Worm (Caenorhabditis elegans) whole organism, dauer: ENCODE data around the gene sqt-3.

Experiments used
- unc-62 ChIP-seq: sonication (generic microtip); optimal IDR thresholded peaks from 2 replicates; lab custom pipeline; 2017; ENCODE audit warnings: missing biosample characterization, missing genetic modification reagents, missing genetic modification characterization

sqt-3 gene

DNA sequence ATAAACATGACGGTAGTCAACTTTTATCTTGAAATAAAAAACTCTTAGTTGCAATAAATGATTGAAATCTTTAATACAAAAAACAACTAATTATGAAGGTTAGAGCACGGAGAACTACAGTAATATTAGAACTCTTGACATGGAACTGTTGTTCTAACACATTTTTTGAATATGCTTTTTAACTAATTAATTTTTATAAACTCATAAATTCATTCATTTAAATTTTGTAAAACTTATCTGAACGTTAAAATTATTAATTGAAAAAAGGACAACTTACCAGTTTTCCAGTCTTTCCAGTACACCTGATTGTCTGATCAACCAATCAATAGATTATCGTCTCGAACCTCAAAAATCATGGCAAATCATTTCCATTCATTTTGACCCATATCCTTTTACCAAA lies at the start of gene sqt-3:
TSS of gene sqt-3 (plus strand) at position 301 of the 400 bp plus-strand sequence.
- TF ChIP-seq unc-62 (GFP tag; lab: Kevin White, UChicago) = no peak

- TF ChIP-seq unc-62 (GFP tag; lab: Kevin White, UChicago) = no peak
Measured at ce11 chrV:12303453-12304077, 49.0 kb upstream of the sqt-3 start.

DNA sequence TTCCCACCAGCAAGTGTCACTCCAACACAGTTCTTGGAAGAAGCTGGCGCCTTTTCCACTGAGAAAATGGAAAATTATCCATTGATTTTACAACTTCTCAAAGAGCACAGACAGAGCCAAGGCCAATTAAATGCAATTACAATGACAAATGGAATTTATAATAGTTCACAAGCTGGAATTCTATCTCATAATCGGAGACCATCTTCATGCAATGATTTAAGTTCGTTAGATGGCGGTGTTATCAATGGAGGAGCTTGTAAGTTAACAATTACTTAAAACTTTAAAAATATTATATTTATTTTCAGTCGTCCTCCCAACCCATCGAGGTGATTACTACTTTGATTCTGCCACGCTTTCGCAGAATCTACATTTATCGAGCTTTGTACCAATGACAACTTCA lies 46.9 kb upstream of the sqt-3 start:
- no peak for TF ChIP-seq unc-62 (GFP tag; lab: Kevin White, UChicago)

DNA sequence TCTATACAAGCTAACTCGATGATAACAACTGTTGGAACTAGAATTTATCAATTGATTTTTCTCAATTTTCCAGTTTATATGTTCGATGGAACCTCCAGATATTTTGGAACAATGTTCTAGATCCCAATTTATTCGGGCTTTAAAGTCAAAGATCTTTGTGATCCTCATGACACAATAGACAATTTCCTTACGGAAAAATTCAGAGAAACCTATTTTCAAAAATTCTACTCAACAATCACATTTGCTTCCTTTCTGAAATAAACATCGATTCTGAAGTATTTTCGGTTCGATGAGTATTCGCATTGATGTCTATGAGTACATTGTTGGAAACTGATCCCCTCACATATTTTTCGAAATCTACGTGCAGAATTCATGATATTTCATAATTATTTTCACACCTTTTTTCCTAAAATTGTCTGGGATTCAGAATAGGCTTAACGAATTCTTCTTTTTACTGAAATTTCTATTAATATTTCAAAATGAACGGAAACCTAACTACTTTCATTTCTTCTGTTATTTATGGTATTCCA lies 45.5 kb upstream of the sqt-3 start, which contains the start of gene srg-45:
TSS of gene srg-45 (plus strand) at position 480 of the 530 bp plus-strand sequence.
- TF ChIP-seq unc-62 (GFP tag; lab: Kevin White, UChicago) = no peak

DNA sequence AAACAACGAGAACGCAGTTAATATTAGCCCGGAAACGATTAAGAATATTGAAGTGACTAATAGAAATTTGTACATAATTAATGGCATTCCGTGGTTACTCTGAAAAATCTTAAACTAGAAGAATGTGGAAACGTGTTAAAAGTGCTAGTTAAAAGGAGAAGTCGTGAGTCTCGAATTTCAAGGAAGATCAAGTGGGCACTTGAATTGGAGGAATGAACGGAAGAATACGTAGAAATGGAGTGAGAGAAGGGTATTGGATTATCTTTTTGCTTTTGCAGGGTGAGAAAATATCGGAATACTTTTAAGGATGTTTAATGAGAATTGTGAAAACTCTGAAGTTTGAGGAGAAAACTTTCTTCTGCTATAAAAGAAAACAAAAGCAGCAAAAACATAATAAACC lies 42.3 kb upstream of the sqt-3 start, which contains the start of gene hpo-30:
TSS of gene hpo-30 (minus strand) at position 101 of the 400 bp plus-strand sequence.
- TF ChIP-seq unc-62 (GFP tag; lab: Kevin White, UChicago) = no peak

DNA sequence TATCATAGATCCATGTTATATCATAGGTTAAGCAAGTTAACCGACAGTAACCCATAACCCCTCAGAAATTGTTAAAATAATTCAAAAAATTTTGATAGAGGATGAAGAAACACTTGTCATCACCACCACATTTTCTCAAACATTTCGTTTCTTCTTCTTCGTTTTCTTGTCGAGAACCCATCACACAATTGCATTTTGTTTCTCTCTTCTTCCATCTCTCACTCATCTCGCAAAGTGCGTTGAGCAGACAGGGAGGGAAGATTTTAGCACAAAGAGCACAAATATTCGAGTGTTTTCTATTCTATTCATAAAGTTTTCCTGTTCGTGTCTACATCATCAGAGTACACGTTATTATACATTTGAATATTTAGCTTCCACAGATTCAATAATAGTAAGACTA lies 38.1 kb upstream of the sqt-3 start:
- TF ChIP-seq unc-62 (GFP tag; lab: Kevin White, UChicago) = no peak

ce11 chrV:12316076-12316475 lies 36.5 kb upstream of the sqt-3 start:
- TF ChIP-seq unc-62 (GFP tag; lab: Kevin White, UChicago) = no peak

ce11 chrV:12317080-12317479 lies 35.5 kb upstream of the sqt-3 start, which contains the start of gene R04F11.3:
R04F11.3 (minus strand) TSS chrV:12317180.
- TF ChIP-seq unc-62 (GFP tag; lab: Kevin White, UChicago) = no peak

DNA sequence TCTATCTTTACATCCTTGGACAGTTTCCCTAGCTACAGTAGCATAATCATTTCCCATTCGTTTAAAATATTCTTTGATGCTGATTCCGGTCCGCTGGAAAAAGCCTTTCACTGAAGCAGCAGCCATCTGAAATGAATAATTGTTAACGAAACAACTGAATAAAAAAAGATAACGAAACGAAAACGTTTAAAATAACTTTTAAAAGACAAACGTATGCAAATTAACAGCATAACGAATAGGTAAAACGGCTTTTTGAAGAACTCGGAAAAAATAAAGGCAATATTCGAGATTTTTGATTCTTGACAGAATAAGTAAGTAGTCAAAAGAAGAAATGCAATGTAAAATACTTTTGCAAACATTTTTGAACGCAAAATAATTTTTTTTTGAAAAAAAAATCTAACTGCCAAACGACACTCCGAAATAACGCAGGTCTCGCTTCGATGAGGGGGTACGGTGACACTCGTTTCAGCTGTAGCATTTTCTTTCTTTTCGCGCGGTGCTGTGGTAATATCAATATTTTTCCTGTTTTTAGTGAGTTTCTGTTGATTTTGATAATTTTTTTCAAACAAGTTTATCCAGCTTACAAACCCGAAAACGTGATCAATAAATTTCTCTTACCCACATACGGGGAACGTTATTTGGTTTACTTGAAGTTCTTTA lies 34.5 kb upstream of the sqt-3 start, which contains the start of the genes R04F11.5 and R04F11.2:
TSS of gene R04F11.5 (minus strand) at position 126 of the 660 bp plus-strand sequence.
TSS of gene R04F11.2 (plus strand) at position 488 of the 660 bp plus-strand sequence.
- no peak for TF ChIP-seq unc-62 (GFP tag; lab: Kevin White, UChicago)

DNA sequence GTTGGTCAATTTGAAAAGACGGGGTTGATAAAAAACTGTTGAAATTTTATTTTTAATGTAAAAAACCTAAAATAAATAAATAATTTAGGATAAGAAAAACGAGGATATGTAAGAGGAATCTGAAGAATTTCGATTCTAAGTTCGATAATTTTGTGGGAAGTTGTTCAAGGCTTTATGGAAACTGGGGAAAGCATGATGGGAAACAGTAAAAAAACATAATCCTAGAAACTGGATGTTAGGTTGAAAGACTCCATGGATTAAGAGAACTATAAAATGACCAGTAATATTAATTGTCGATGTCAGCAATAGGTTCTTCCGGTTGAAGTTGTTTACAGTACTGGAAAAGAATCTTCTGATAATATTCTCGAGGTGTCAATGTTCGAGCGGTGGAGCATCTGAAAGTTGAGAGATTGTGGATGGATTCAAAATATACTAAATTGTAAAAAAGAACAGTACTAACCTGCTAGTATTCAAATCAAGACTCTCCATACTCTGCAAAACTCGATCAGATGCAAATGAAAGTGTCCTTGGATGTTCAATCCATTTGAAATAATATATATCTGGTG lies 32.2 kb upstream of the sqt-3 start:
- TF ChIP-seq unc-62 (GFP tag; lab: Kevin White, UChicago) = no peak

ce11 chrV:12326638-12327037 lies 25.9 kb upstream of the sqt-3 start:
- TF ChIP-seq unc-62 (GFP tag; lab: Kevin White, UChicago) = no peak

ce11 chrV:12329173-12329572 lies 23.4 kb upstream of the sqt-3 start:
- no peak for TF ChIP-seq unc-62 (GFP tag; lab: Kevin White, UChicago)

DNA sequence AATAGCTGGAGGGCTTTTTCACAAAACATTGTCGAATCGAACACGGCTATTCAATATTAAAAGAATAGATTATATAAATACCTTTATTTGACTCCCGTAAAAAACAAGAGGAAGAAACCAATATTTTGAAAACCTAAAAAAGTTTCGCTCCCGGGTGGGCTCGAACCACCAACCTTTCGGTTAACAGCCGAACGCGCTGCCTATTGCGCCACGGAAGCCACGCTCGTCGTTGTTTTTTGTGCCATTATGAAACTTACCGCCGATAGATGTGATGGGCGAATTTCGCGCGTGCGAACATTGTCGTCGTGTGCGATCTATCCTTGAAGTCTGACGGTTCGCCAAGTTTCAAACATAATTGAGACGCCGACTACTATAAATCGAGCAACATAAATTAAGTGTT lies 20.7 kb upstream of the sqt-3 start:
- TF ChIP-seq unc-62 (GFP tag; lab: Kevin White, UChicago) = no peak

DNA sequence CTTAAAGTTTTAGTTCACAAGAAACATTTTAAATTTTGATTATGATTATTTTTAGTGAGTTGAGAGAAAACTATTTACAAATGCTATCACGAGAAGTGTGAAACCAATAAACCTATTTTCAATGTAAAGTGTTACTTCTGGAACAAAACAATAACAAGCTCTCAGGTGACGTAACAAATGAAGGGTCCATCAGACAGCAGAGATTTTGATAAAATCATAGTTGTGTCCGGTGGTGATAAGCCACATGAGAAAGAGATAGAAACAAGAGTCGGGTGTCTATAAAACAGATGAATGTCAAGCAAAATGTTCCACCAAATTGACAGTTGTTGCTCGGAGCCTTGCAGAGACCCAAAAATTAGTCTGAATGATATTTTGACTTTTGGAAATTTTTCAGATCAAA lies 18.2 kb upstream of the sqt-3 start:
- no peak for TF ChIP-seq unc-62 (GFP tag; lab: Kevin White, UChicago)

DNA sequence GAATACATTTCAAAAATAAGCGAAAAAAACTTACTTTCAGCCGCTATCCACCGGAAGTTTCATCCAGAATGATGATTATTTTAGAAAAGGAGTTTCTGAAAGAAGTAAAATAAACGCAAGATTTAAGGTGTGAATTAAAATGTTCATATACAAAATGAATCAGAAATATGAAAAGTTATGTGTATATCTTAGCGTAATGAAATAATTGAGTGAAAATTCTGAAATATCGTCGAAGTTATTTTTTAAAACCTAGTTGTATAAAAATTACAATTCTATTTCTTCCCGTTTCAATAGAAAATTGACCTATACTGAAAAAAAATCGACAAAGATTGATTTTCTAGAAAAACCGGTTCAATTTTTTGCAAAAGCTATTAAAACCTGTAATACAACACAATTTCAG lies 14.7 kb upstream of the sqt-3 start, which contains the start of gene twk-13:
TSS of gene twk-13 (minus strand) at position 101 of the 400 bp plus-strand sequence.
- no peak for TF ChIP-seq unc-62 (GFP tag; lab: Kevin White, UChicago)

ce11 chrV:12343419-12343969 lies 9.1 kb upstream of the sqt-3 start, which contains the start of gene tomm-20:
tomm-20 (minus strand) TSS chrV:12343469.
- TF ChIP-seq unc-62 (GFP tag; lab: Kevin White, UChicago) = no peak
